Fruit fly (Drosophila melanogaster): ENCODE data around the gene Set.
A peak's percentile ranks its signal among the peaks of the same experiment; 100 is the strongest.

- no peak for TF ChIP-seq Clk (GFP tag; optimal IDR thresholded peaks at IDR 0.05)
- TF ChIP-seq CG11617 (GFP tag; optimal IDR thresholded peaks at IDR 0.05), result no peak
- no peak for TF ChIP-seq CG5204 (GFP tag; optimal IDR thresholded peaks at IDR 0.05)
- TF ChIP-seq cnc (optimal IDR thresholded peaks at IDR 0.05), result no peak
- peak; percentile 41 for TF ChIP-seq Mnt (GFP tag; optimal IDR thresholded peaks at IDR 0.05)
- TF ChIP-seq ovo (GFP tag; optimal IDR thresholded peaks at IDR 0.05), result peak; percentile 26
- no peak for TF ChIP-seq CG14711 (tag; optimal IDR thresholded peaks at IDR 0.05)
- TF ChIP-seq Crg-1 (GFP tag; optimal IDR thresholded peaks at IDR 0.05), result no peak
- TF ChIP-seq Hr96 (GFP tag; optimal IDR thresholded peaks at IDR 0.05), result no peak
- TF ChIP-seq CG1620 (GFP tag; optimal IDR thresholded peaks at IDR 0.05), result peak; percentile 34
Measured at dm6 chr3R:15290642-15291118, 27.3 kb downstream of the Set start, which contains the start of gene CG45218.
